Worm (Caenorhabditis elegans) whole organism, L1 larva: ENCODE measurements around the gene orc-4.

Experiments
- C04F5.9 ChIP-seq: sonication (generic microtip); optimal IDR thresholded peaks from 2 replicates; lab custom pipeline; 2016; ENCODE audit warnings: missing genetic modification characterization, missing compliant biosample characterization
- C34B4.2 ChIP-seq: sonication (generic microtip); optimal IDR thresholded peaks from 2 replicates; lab custom pipeline; 2017; ENCODE audit warnings: mild to moderate bottlenecking, missing genetic modification characterization, missing compliant biosample characterization
- Y116A8C.19 ChIP-seq: sonication (generic microtip); optimal IDR thresholded peaks from 2 replicates; lab custom pipeline; 2016; ENCODE audit warnings: missing compliant biosample characterization, missing genetic modification characterization, borderline replicate concordance
- aha-1 ChIP-seq: fragments of 150-350 bp; optimal IDR thresholded peaks from 2 replicates; lab custom pipeline; 2014; ENCODE audit warnings: missing biosample characterization, missing genetic modification characterization
- ceh-82 ChIP-seq, 3 experiments: fragments of 150-350 bp in 1 of 3; sonication (generic microtip) in 2 of 3; optimal IDR thresholded peaks; 2 replicates each; lab custom pipeline; 2014 to 2017; ENCODE audit warnings: missing biosample characterization in 3 of 3, missing genetic modification characterization in 3 of 3
- ceh-90 ChIP-seq: sonication (generic microtip); optimal IDR thresholded peaks from 2 replicates; lab custom pipeline; 2016; ENCODE audit warnings: missing genetic modification characterization, missing compliant biosample characterization
- ces-1 ChIP-seq: fragments of 150-350 bp; optimal IDR thresholded peaks from 2 replicates; lab custom pipeline; 2014; ENCODE audit warnings: missing biosample characterization, missing genetic modification reagents, missing genetic modification characterization
- dpl-1 ChIP-seq, 3 experiments: fragments of 150-350 bp in 2 of 3; sonication (generic microtip) in 1 of 3; optimal IDR thresholded peaks; 2 replicates each; lab custom pipeline; 2014 to 2017; ENCODE audit warnings: missing biosample characterization in 3 of 3, missing genetic modification characterization in 3 of 3, missing genetic modification reagents in 3 of 3
- efl-1 ChIP-seq, 4 experiments: fragments of 150-350 bp; optimal IDR thresholded peaks in 3 of 4; peaks in 1 of 4; 1 replicate in 1 of 4; 2 replicates in 3 of 4; lab custom pipeline; 2014; ENCODE audit warnings: missing biosample characterization in 2 of 4, missing genetic modification characterization in 2 of 4, missing genetic modification reagents in 2 of 4
- efl-3 ChIP-seq: fragments of 200-800 bp; sonication (Bioruptor generic); optimal IDR thresholded peaks from 2 replicates; lab custom pipeline; 2018; ENCODE audit warnings: mild to moderate bottlenecking, missing genetic modification characterization, missing compliant biosample characterization
- elt-3 ChIP-seq, 6 experiments: fragments of 150-350 bp in 1 of 6; sonication (generic microtip); optimal IDR thresholded peaks; 2 replicates each; lab custom pipeline; 2017 to 2018; ENCODE audit warnings: missing biosample characterization in 6 of 6, missing genetic modification characterization in 6 of 6, inconsistent platforms in 1 of 6
- ets-5 ChIP-seq: fragments of 200-800 bp; sonication (Bioruptor generic); IDR thresholded peaks from 2 replicates; pipeline ENCODE4 v1.3.6; 2022; ENCODE audit warnings: missing genetic modification characterization, missing compliant biosample characterization
- fos-1 ChIP-seq: fragments of 150-350 bp; optimal IDR thresholded peaks from 2 replicates; lab custom pipeline; 2014; ENCODE audit warnings: missing biosample characterization, missing genetic modification characterization
- grh-1 ChIP-seq: fragments of 200-800 bp; sonication (Bioruptor generic); IDR thresholded peaks from 2 replicates; pipeline ENCODE4 v1.3.6; 2022; ENCODE audit warnings: missing genetic modification reagents, missing genetic modification characterization, missing compliant biosample characterization
- hpl-2 ChIP-seq: fragments of 150-350 bp; optimal IDR thresholded peaks from 2 replicates; lab custom pipeline; 2014; ENCODE audit warnings: missing biosample characterization, missing genetic modification reagents, missing genetic modification characterization
- isw-1 ChIP-seq: fragments of 200-800 bp; sonication (Bioruptor generic); IDR thresholded peaks from 2 replicates; pipeline ENCODE4 v1.3.6; 2022; ENCODE audit warnings: missing genetic modification characterization, missing compliant biosample characterization
- lin-14 ChIP-seq: fragments of 200-800 bp; sonication (Bioruptor generic); optimal IDR thresholded peaks from 2 replicates; lab custom pipeline; 2018; ENCODE audit warnings: mild to moderate bottlenecking, missing genetic modification characterization, moderate library complexity, missing compliant biosample characterization
- lin-39 ChIP-seq: fragments of 150-350 bp; optimal IDR thresholded peaks from 2 replicates; lab custom pipeline; 2014; ENCODE audit warnings: missing biosample characterization, missing genetic modification reagents, missing genetic modification characterization
- lir-3 ChIP-seq: sonication (generic microtip); optimal IDR thresholded peaks from 2 replicates; lab custom pipeline; 2016; ENCODE audit warnings: mild to moderate bottlenecking, missing genetic modification characterization, moderate library complexity, missing compliant biosample characterization; ENCODE audit not compliant: poor library complexity
- lsy-2 ChIP-seq, 2 experiments: fragments of 150-350 bp; optimal IDR thresholded peaks; 2 replicates each; lab custom pipeline; 2014; ENCODE audit warnings: missing biosample characterization in 2 of 2, missing genetic modification characterization in 2 of 2
- mdl-1 ChIP-seq, 2 experiments: fragments of 150-350 bp; optimal IDR thresholded peaks; 2 replicates each; lab custom pipeline; 2014 to 2017; ENCODE audit warnings: missing biosample characterization in 2 of 2, missing genetic modification characterization in 2 of 2, inconsistent platforms in 1 of 2
- mef-2 ChIP-seq: fragments of 150-350 bp; optimal IDR thresholded peaks from 2 replicates; lab custom pipeline; 2014; ENCODE audit warnings: missing biosample characterization, missing genetic modification characterization
- mep-1 ChIP-seq: fragments of 150-350 bp; optimal IDR thresholded peaks from 2 replicates; lab custom pipeline; 2014; ENCODE audit warnings: missing biosample characterization, missing genetic modification characterization
- nhr-11 ChIP-seq: fragments of 150-350 bp; optimal IDR thresholded peaks from 2 replicates; lab custom pipeline; 2014; ENCODE audit warnings: missing biosample characterization, missing genetic modification characterization
- nhr-237 ChIP-seq: fragments of 150-350 bp; optimal IDR thresholded peaks from 2 replicates; lab custom pipeline; 2014; ENCODE audit warnings: missing biosample characterization, missing genetic modification characterization
- nhr-28 ChIP-seq: fragments of 150-350 bp; optimal IDR thresholded peaks from 2 replicates; lab custom pipeline; 2014; ENCODE audit warnings: missing biosample characterization, missing genetic modification characterization
- nhr-47 ChIP-seq: sonication (generic microtip); optimal IDR thresholded peaks from 2 replicates; lab custom pipeline; 2016; ENCODE audit warnings: mild to moderate bottlenecking, missing genetic modification characterization, moderate library complexity, missing compliant biosample characterization
- nhr-77 ChIP-seq: fragments of 150-350 bp; optimal IDR thresholded peaks from 2 replicates; lab custom pipeline; 2014; ENCODE audit warnings: missing biosample characterization, missing genetic modification characterization
- nhr-84 ChIP-seq: sonication (generic microtip); optimal IDR thresholded peaks from 2 replicates; lab custom pipeline; 2017; ENCODE audit warnings: missing biosample characterization, missing genetic modification characterization
- nhr-85 ChIP-seq: sonication (generic microtip); peaks from one replicate; lab custom pipeline; 2016; ENCODE audit warnings: missing genetic modification characterization, inconsistent platforms, missing compliant biosample characterization
- nhr-90 ChIP-seq: sonication (generic microtip); optimal IDR thresholded peaks from 2 replicates; lab custom pipeline; 2016; ENCODE audit warnings: mild to moderate bottlenecking, missing genetic modification characterization, missing compliant biosample characterization; ENCODE audit not compliant: poor library complexity
- pag-3 ChIP-seq: sonication (generic microtip); optimal IDR thresholded peaks from 2 replicates; lab custom pipeline; 2017; ENCODE audit warnings: missing genetic modification characterization, mild to moderate bottlenecking, missing compliant biosample characterization, antibody characterized with exemption, borderline replicate concordance; ENCODE audit not compliant: insufficient read depth
- pqm-1 ChIP-seq: sonication (generic microtip); optimal IDR thresholded peaks from 3 replicates; lab custom pipeline; 2017; ENCODE audit warnings: missing biosample characterization, missing genetic modification characterization
- rnt-1 ChIP-seq: sonication (generic microtip); optimal IDR thresholded peaks from 2 replicates; lab custom pipeline; 2016; ENCODE audit warnings: mild to moderate bottlenecking, missing genetic modification characterization, moderate library complexity, missing compliant biosample characterization
- snpc-4 ChIP-seq: fragments of 150-350 bp; optimal IDR thresholded peaks from 2 replicates; lab custom pipeline; 2014; ENCODE audit warnings: missing biosample characterization, missing genetic modification characterization
- tbx-2 ChIP-seq: sonication (generic microtip); optimal IDR thresholded peaks from 2 replicates; lab custom pipeline; 2016; ENCODE audit warnings: missing genetic modification characterization, missing compliant biosample characterization
- tlp-1 ChIP-seq: fragments of 150-350 bp; optimal IDR thresholded peaks from 2 replicates; lab custom pipeline; 2014; ENCODE audit warnings: missing biosample characterization, missing genetic modification characterization
- unc-130 ChIP-seq: fragments of 150-350 bp; optimal IDR thresholded peaks from 2 replicates; lab custom pipeline; 2017; ENCODE audit warnings: missing biosample characterization, missing genetic modification characterization, inconsistent platforms
- unc-98 ChIP-seq: fragments of 200-800 bp; sonication (Bioruptor generic); IDR thresholded peaks from 2 replicates; pipeline ENCODE4 v1.3.6; 2022; ENCODE audit warnings: missing genetic modification characterization, missing compliant biosample characterization
- xbp-1 ChIP-seq: sonication (generic microtip); optimal IDR thresholded peaks from 2 replicates; lab custom pipeline; 2016; ENCODE audit warnings: missing genetic modification characterization, missing compliant biosample characterization
- zag-1 ChIP-seq: fragments of 150-350 bp; optimal IDR thresholded peaks from 2 replicates; lab custom pipeline; 2014; ENCODE audit warnings: missing biosample characterization, missing genetic modification characterization
- ztf-4 ChIP-seq: fragments of 150-350 bp; optimal IDR thresholded peaks from 2 replicates; lab custom pipeline; 2014; ENCODE audit warnings: missing biosample characterization, missing genetic modification characterization

Gene orc-4

ce11 chrIII:10634034-10634433 lies 11.9 kb upstream of the orc-4 start (continued):
- TF ChIP-seq lin-14 (GFP tag; lab: Kevin White, UChicago) (peak; percentile 98), unc-98 (GFP tag; lab: Robert Waterston, UW) (peak; percentile 59), grh-1 (GFP tag; lab: Robert Waterston, UW) (peak; percentile 86), nhr-84 (tag; lab: Kevin White, UChicago) (no peak), efl-1 (optimal IDR thresholded peaks at IDR 0.05; lab: Kevin White, UChicago) (peak; percentile 75 to 82), efl-1 (GFP tag; optimal IDR thresholded peaks at IDR 0.05 in 1 of 2; lab: Kevin White, UChicago) (peak in 1 of 2 experiments; percentile 61), hpl-2 (no peak), nhr-47 (peak; percentile 92), ztf-4 (peak; percentile 86), efl-3 (no peak), nhr-85 (tag; lab: Kevin White, UChicago) (peak; percentile 96), elt-3 (tag; optimal IDR thresholded peaks at IDR 0.05; lab: Kevin White, UChicago) (peak in 2 of 6 experiments; percentile 28 to 56), nhr-237 (tag; lab: Kevin White, UChicago) (peak; percentile 7), tlp-1 (tag; lab: Kevin White, UChicago) (no peak), lir-3 (tag; lab: Kevin White, UChicago) (no peak), Y116A8C.19 (no peak), dpl-1 (GFP tag; optimal IDR thresholded peaks at IDR 0.05; lab: Kevin White, UChicago) (peak; percentile 51 to 70 (median 58)), unc-130 (tag; lab: Kevin White, UChicago) (no peak), fos-1 (tag; lab: Kevin White, UChicago) (peak; percentile 46), mef-2 (tag; lab: Kevin White, UChicago) (peak; percentile 85), C34B4.2 (tag; lab: Kevin White, UChicago) (no peak), aha-1 (tag; lab: Kevin White, UChicago) (peak; percentile 91), snpc-4 (tag; lab: Kevin White, UChicago) (peak; percentile 77), ets-5 (no peak), ces-1 (GFP tag; lab: Kevin White, UChicago) (no peak), lsy-2 (tag; optimal IDR thresholded peaks at IDR 0.05; lab: Kevin White, UChicago) (peak; percentile 84 to 85), mdl-1 (tag; optimal IDR thresholded peaks at IDR 0.05; lab: Kevin White, UChicago) (peak in 1 of 2 experiments; percentile 80), mep-1 (tag; lab: Kevin White, UChicago) (peak; percentile 58), nhr-28 (tag; lab: Kevin White, UChicago) (no peak), isw-1 (peak; percentile 68), lin-39 (peak; percentile 20), zag-1 (no peak), pqm-1 (tag; lab: Kevin White, UChicago) (peak; percentile 7), nhr-77 (tag; lab: Kevin White, UChicago) (peak; percentile 74), ceh-90 (tag; lab: Kevin White, UChicago) (no peak), xbp-1 (tag; lab: Kevin White, UChicago) (peak; percentile 86), pag-3 (tag; lab: Kevin White, UChicago) (no peak)

- TF ChIP-seq ceh-82 (tag; optimal IDR thresholded peaks at IDR 0.05; lab: Kevin White, UChicago): peak in 1 of 3 experiments; percentile 2
- TF ChIP-seq nhr-11 (tag; lab: Kevin White, UChicago): no peak
- no peak for TF ChIP-seq ztf-4
- no peak for TF ChIP-seq unc-98 (GFP tag; lab: Robert Waterston, UW)
- TF ChIP-seq tbx-2: no peak
- no peak for TF ChIP-seq efl-1 (optimal IDR thresholded peaks at IDR 0.05; lab: Kevin White, UChicago)
- TF ChIP-seq efl-1 (GFP tag; optimal IDR thresholded peaks at IDR 0.05 in 1 of 2; lab: Kevin White, UChicago): peak in 1 of 2 experiments; percentile 53
- peak; percentile 51 for TF ChIP-seq rnt-1 (tag; lab: Kevin White, UChicago)
- TF ChIP-seq nhr-90: no peak
- TF ChIP-seq C04F5.9 (tag; lab: Kevin White, UChicago): no peak
These were observed 11.4 kb upstream of the orc-4 start for ce11 chrIII:10634576-10634975.
